Worm (Caenorhabditis elegans): ENCODE measurements around the gene snf-3.
"Not testable (repeated sequence)": the region's sequence is repeated elsewhere in the genome, so short reads cannot be mapped to it uniquely, and the experiment has no call there.

snf-3 gene

ce11 chrII:1091706-1092105 lies at the start of gene snf-3:
TSS of gene snf-3 (plus strand) at chrII:1092006.
- TF ChIP-seq tab-1 (GFP tag; IDR thresholded peaks at IDR 0.05) (no peak), flt-1 (GFP tag; IDR thresholded peaks at IDR 0.05) (no peak), med-1 (GFP tag; optimal IDR thresholded peaks at IDR 0.05; ENCODE audit: insufficient read depth) (no peak), T22C8.4 (GFP tag; IDR thresholded peaks at IDR 0.05) (no peak), ref-1 (GFP tag; conservative IDR thresholded peaks at IDR 0.05) (no peak), cog-1 (tag; optimal IDR thresholded peaks at IDR 0.05) (no peak), klf-2 (GFP tag; conservative IDR thresholded peaks at IDR 0.05) (no peak), ztf-29 (GFP tag; IDR thresholded peaks at IDR 0.05) (no peak), ztf-23 (GFP tag; IDR thresholded peaks at IDR 0.05) (no peak)

ce11 chrII:1042227-1042626 lies 49.6 kb upstream of the snf-3 start, which contains the start of gene fbxb-41:
TSS of gene fbxb-41 (minus strand) at chrII:1042327.
- TF ChIP-seq med-1 (GFP tag; optimal IDR thresholded peaks at IDR 0.05; ENCODE audit: insufficient read depth) (no peak), T22C8.4 (GFP tag; IDR thresholded peaks at IDR 0.05) (no peak), ztf-23 (GFP tag; IDR thresholded peaks at IDR 0.05) (no peak), cog-1 (tag; optimal IDR thresholded peaks at IDR 0.05) (no peak), flt-1 (GFP tag; IDR thresholded peaks at IDR 0.05) (no peak), ref-1 (GFP tag; conservative IDR thresholded peaks at IDR 0.05) (no peak), tab-1 (GFP tag; IDR thresholded peaks at IDR 0.05) (no peak), ztf-29 (GFP tag; IDR thresholded peaks at IDR 0.05) (no peak), klf-2 (GFP tag; conservative IDR thresholded peaks at IDR 0.05) (no peak)

- peak; percentile 58 for TF ChIP-seq T22C8.4 (GFP tag; IDR thresholded peaks at IDR 0.05)
These were observed 47.9 kb upstream of the snf-3 start, which contains the start of gene fbxb-45 for ce11 chrII:1043932-1044331. TSS of gene fbxb-45 (minus strand) at chrII:1044032.

- TF ChIP-seq T22C8.4 (GFP tag; IDR thresholded peaks at IDR 0.05) = no peak
- no peak for TF ChIP-seq flt-1 (GFP tag; IDR thresholded peaks at IDR 0.05)
- TF ChIP-seq tab-1 (GFP tag; IDR thresholded peaks at IDR 0.05) = no peak
- no peak for TF ChIP-seq ref-1 (GFP tag; conservative IDR thresholded peaks at IDR 0.05)
- TF ChIP-seq klf-2 (GFP tag; conservative IDR thresholded peaks at IDR 0.05) = no peak
- TF ChIP-seq med-1 (GFP tag; optimal IDR thresholded peaks at IDR 0.05; ENCODE audit: insufficient read depth) = no peak
- TF ChIP-seq ztf-29 (GFP tag; IDR thresholded peaks at IDR 0.05) = no peak
- TF ChIP-seq cog-1 (tag; optimal IDR thresholded peaks at IDR 0.05) = no peak
- TF ChIP-seq ztf-23 (GFP tag; IDR thresholded peaks at IDR 0.05) = no peak
These were observed 46.1 kb upstream of the snf-3 start, which contains the start of gene str-148 for ce11 chrII:1045692-1046091. TSS of gene str-148 (plus strand) at chrII:1045992.

- no peak for TF ChIP-seq klf-2 (GFP tag; conservative IDR thresholded peaks at IDR 0.05)
- TF ChIP-seq cog-1 (tag; optimal IDR thresholded peaks at IDR 0.05) = no peak
- no peak for TF ChIP-seq ztf-29 (GFP tag; IDR thresholded peaks at IDR 0.05)
- TF ChIP-seq flt-1 (GFP tag; IDR thresholded peaks at IDR 0.05) = no peak
- no peak for TF ChIP-seq ref-1 (GFP tag; conservative IDR thresholded peaks at IDR 0.05)
- no peak for TF ChIP-seq T22C8.4 (GFP tag; IDR thresholded peaks at IDR 0.05)
- TF ChIP-seq med-1 (GFP tag; optimal IDR thresholded peaks at IDR 0.05; ENCODE audit: insufficient read depth) = no peak
These were observed 44.9 kb upstream of the snf-3 start for ce11 chrII:1046937-1047336.

- TF ChIP-seq med-1 (GFP tag; optimal IDR thresholded peaks at IDR 0.05; ENCODE audit: insufficient read depth) (no peak), flt-1 (GFP tag; IDR thresholded peaks at IDR 0.05) (peak; percentile 47; the same call in 1 of the 2 replicates)
These were observed 42.0 kb upstream of the snf-3 start, which contains the start of gene fbxb-40 for ce11 chrII:1049849-1050248. TSS of gene fbxb-40 (minus strand) at chrII:1049949.

- TF ChIP-seq ztf-23 (GFP tag; IDR thresholded peaks at IDR 0.05); tab-1 (GFP tag; IDR thresholded peaks at IDR 0.05); med-1 (GFP tag; optimal IDR thresholded peaks at IDR 0.05; ENCODE audit: insufficient read depth): not testable (repeated sequence)
These were observed 37.1 kb upstream of the snf-3 start, which contains the start of gene K02E7.7 for ce11 chrII:1054724-1055123. TSS of gene K02E7.7 (plus strand) at chrII:1055024.

- TF ChIP-seq ztf-23 (GFP tag; IDR thresholded peaks at IDR 0.05) (no peak), T22C8.4 (GFP tag; IDR thresholded peaks at IDR 0.05) (no peak), tab-1 (GFP tag; IDR thresholded peaks at IDR 0.05) (no peak), flt-1 (GFP tag; IDR thresholded peaks at IDR 0.05) (no peak), cog-1 (tag; optimal IDR thresholded peaks at IDR 0.05) (no peak), klf-2 (GFP tag; conservative IDR thresholded peaks at IDR 0.05) (no peak), ztf-29 (GFP tag; IDR thresholded peaks at IDR 0.05) (no peak), med-1 (GFP tag; optimal IDR thresholded peaks at IDR 0.05; ENCODE audit: insufficient read depth) (no peak), ref-1 (GFP tag; conservative IDR thresholded peaks at IDR 0.05) (no peak)
These were observed 35.0 kb upstream of the snf-3 start for ce11 chrII:1056844-1057243.

- not testable (repeated sequence) for TF ChIP-seq T22C8.4 (GFP tag; IDR thresholded peaks at IDR 0.05); cog-1 (tag; optimal IDR thresholded peaks at IDR 0.05); flt-1 (GFP tag; IDR thresholded peaks at IDR 0.05)
These were observed 31.1 kb upstream of the snf-3 start, which contains the start of gene btb-10 for ce11 chrII:1060702-1061101. TSS of gene btb-10 (minus strand) at chrII:1060802.

- TF ChIP-seq cog-1 (tag; optimal IDR thresholded peaks at IDR 0.05) = no peak
- TF ChIP-seq med-1 (GFP tag; optimal IDR thresholded peaks at IDR 0.05; ENCODE audit: insufficient read depth) = no peak
- no peak for TF ChIP-seq ztf-23 (GFP tag; IDR thresholded peaks at IDR 0.05)
- no peak for TF ChIP-seq ztf-29 (GFP tag; IDR thresholded peaks at IDR 0.05)
- no peak for TF ChIP-seq ref-1 (GFP tag; conservative IDR thresholded peaks at IDR 0.05)
- TF ChIP-seq klf-2 (GFP tag; conservative IDR thresholded peaks at IDR 0.05) = no peak
- no peak for TF ChIP-seq flt-1 (GFP tag; IDR thresholded peaks at IDR 0.05)
- TF ChIP-seq tab-1 (GFP tag; IDR thresholded peaks at IDR 0.05) = no peak
- no peak for TF ChIP-seq T22C8.4 (GFP tag; IDR thresholded peaks at IDR 0.05)
These were observed 27.9 kb upstream of the snf-3 start for ce11 chrII:1063926-1064325.

- no peak for TF ChIP-seq ztf-29 (GFP tag; IDR thresholded peaks at IDR 0.05)
- no peak for TF ChIP-seq tab-1 (GFP tag; IDR thresholded peaks at IDR 0.05)
- no peak for TF ChIP-seq ref-1 (GFP tag; conservative IDR thresholded peaks at IDR 0.05)
These were observed 24.9 kb upstream of the snf-3 start, which contains the start of gene K02E7.10 for ce11 chrII:1066907-1067306. TSS of gene K02E7.10 (minus strand) at chrII:1067007.

Measured in whole organism, midembryonic.